Comparison of ENCODE assay signal across 1 fruit fly cellular context in the genomic region with DNA sequence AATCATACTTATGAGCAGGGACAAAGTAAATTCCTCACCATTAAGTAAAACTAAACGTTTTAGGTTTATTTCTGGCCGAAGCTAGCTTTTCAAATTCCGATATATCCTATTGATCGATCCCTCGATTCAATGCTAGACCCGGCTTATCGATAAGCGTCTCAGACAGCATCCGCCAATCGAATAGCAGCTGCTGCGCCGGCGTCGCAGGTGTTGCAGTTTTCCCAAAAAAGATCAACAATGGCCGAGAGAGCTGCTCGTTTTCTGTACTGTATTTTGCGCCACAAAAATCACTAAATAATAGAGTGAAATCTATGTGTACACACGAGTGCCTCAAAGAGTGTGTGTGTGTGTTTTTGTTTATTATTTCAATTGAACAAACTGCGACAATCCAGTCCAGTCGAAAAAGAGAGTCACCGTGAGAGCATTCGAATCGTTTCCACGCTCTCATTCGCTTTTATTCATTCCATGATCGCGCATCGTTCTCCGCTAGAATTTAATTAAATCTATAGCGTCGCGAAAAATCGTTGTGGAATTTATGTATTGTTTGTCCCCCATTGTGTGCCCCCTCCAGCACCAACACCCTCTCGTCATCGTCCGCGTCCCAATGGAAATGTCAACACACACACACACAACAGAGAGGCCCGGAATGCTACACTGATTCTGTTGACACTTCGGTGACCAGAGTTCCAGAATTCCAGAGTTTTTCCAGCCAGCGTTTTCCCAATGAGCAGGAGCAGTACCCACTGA.
A peak's percentile ranks its signal among the peaks of the same experiment; 100 is the strongest.
TF ChIP-seq lines count a peak whose summit lies in the region.

No protein-coding gene starts in this region.

TF ChIP-seq in whole organism, embryonic, 481 proteins besides CTCF, POLR2A, EP300 and RAD21 (continued from another document):
- no peak for TF ChIP-seq CG2875 (GFP tag; optimal IDR thresholded peaks at IDR 0.05; lab: Kevin White, UChicago)
- peak; percentile 84 for TF ChIP-seq E2f2 (GFP tag; IDR thresholded peaks at IDR 0.05; lab: Robert Waterston, UW)
- peak; percentile 54; the same call in 2 of the 3 replicates for TF ChIP-seq CG16813 (GFP tag; IDR thresholded peaks at IDR 0.05; lab: Robert Waterston, UW; ENCODE audit: partially characterized antibody)
- TF ChIP-seq pzg (GFP tag; optimal IDR thresholded peaks at IDR 0.05; lab: Kevin White, UChicago) = peak; percentile 19
- TF ChIP-seq rib (GFP tag; IDR thresholded peaks at IDR 0.05; lab: Robert Waterston, UW) = no peak
- peak; percentile 57; the same call in 1 of the 2 replicates for TF ChIP-seq tna (GFP tag; IDR thresholded peaks at IDR 0.05; lab: Robert Waterston, UW; ENCODE audit: partially characterized antibody)
- TF ChIP-seq CG7928 (GFP tag; optimal IDR thresholded peaks at IDR 0.05; lab: Kevin White, UChicago) = no peak
- TF ChIP-seq YL-1 (GFP tag; optimal IDR thresholded peaks at IDR 0.05; lab: Kevin White, UChicago) = peak; percentile 15
- TF ChIP-seq Side (GFP tag; optimal IDR thresholded peaks at IDR 0.05; lab: Kevin White, UChicago) = peak; percentile 19
- peak; percentile 76 for TF ChIP-seq ato (GFP tag; IDR thresholded peaks at IDR 0.05; lab: Robert Waterston, UW; ENCODE audit: partially characterized antibody)
- TF ChIP-seq Doc3 (GFP tag; IDR thresholded peaks at IDR 0.05; lab: Robert Waterston, UW; ENCODE audit: partially characterized antibody) = peak; percentile 59; the same call in 1 of the 3 replicates
- TF ChIP-seq CG4820 (GFP tag; optimal IDR thresholded peaks at IDR 0.05; lab: Kevin White, UChicago) = no peak
- TF ChIP-seq pnt (GFP tag; optimal IDR thresholded peaks at IDR 0.05; lab: Kevin White, UChicago) = no peak
- peak; percentile 15 for TF ChIP-seq Meics (GFP tag; optimal IDR thresholded peaks at IDR 0.05; lab: Kevin White, UChicago)
- peak; percentile 95 for TF ChIP-seq sd (tag; optimal IDR thresholded peaks at IDR 0.05; lab: Kevin White, UChicago)
- 0 out of 2 replicates have a peak, but pooled peaks have one; percentile 49 for TF ChIP-seq CG11696 (GFP tag; IDR thresholded peaks at IDR 0.05; lab: Robert Waterston, UW)
- TF ChIP-seq ci (GFP tag; IDR thresholded peaks at IDR 0.05; lab: Robert Waterston, UW) = peak; percentile 49; the same call in 1 of the 3 replicates
- TF ChIP-seq CG14860 (GFP tag; IDR thresholded peaks at IDR 0.05; lab: Robert Waterston, UW; ENCODE audit: partially characterized antibody) = peak; percentile 64; the same call in 2 of the 3 replicates
- no peak for TF ChIP-seq Hr51 (GFP tag; optimal IDR thresholded peaks at IDR 0.05; lab: Kevin White, UChicago)
- TF ChIP-seq CG34224 (GFP tag; IDR thresholded peaks at IDR 0.05; lab: Robert Waterston, UW; ENCODE audit: partially characterized antibody) = peak; percentile 63
- no peak for TF ChIP-seq zfh2 (GFP tag; optimal IDR thresholded peaks at IDR 0.05; lab: Kevin White, UChicago)
- peak; percentile 16 for TF ChIP-seq Sry-δ (GFP tag; optimal IDR thresholded peaks at IDR 0.05; lab: Kevin White, UChicago)
- TF ChIP-seq lov (optimal IDR thresholded peaks at IDR 0.05; lab: Kevin White, UChicago) = no peak
- no peak for TF ChIP-seq lov (GFP tag; IDR thresholded peaks at IDR 0.05; lab: Robert Waterston, UW)
- TF ChIP-seq CG3726 (GFP tag; IDR thresholded peaks at IDR 0.05; lab: Robert Waterston, UW) = no peak
- peak; percentile 59 to 68 for TF ChIP-seq Trl (optimal IDR thresholded peaks at IDR 0.05; lab: Kevin White, UChicago)
- no peak for TF ChIP-seq Trl (GFP tag; optimal IDR thresholded peaks at IDR 0.05; lab: Kevin White, UChicago)
- TF ChIP-seq unc-4 (GFP tag; IDR thresholded peaks at IDR 0.05; lab: Robert Waterston, UW; ENCODE audit: partially characterized antibody) = peak; percentile 47; the same call in 1 of the 2 replicates
- TF ChIP-seq run (tag; optimal IDR thresholded peaks at IDR 0.05; lab: Kevin White, UChicago) = no peak
TF ChIP-seq in whole organism, embryonic: peak in this region for 63.
